Worm (Caenorhabditis elegans) whole organism, late embryonic: ENCODE results near the gene zip-1.
"Not testable (repeated sequence)": the region's sequence is repeated elsewhere in the genome, so short reads cannot be mapped to it uniquely, and the experiment has no call there.

ENCODE experiments used
- C08G9.2 ChIP-seq: sonication (generic microtip); optimal IDR thresholded peaks from 2 replicates; lab custom pipeline; 2016; ENCODE audit warnings: mild to moderate bottlenecking, missing genetic modification characterization, moderate library complexity, missing compliant biosample characterization
- K09A11.1 ChIP-seq: sonication (generic microtip); optimal IDR thresholded peaks from 2 replicates; lab custom pipeline; 2017; ENCODE audit warnings: antibody characterized with exemption, mild to moderate bottlenecking, missing genetic modification characterization, missing compliant biosample characterization; ENCODE audit not compliant: insufficient read depth
- Y22D7AL.16 ChIP-seq: sonication (generic microtip); optimal IDR thresholded peaks from 2 replicates; lab custom pipeline; 2016; ENCODE audit warnings: missing genetic modification characterization, missing compliant biosample characterization
- ama-1 ChIP-seq: fragments of 150-350 bp; optimal IDR thresholded peaks from 2 replicates; lab custom pipeline; 2014
- ceh-18 ChIP-seq: sonication (generic microtip); optimal IDR thresholded peaks from 2 replicates; lab custom pipeline; 2016; ENCODE audit warnings: missing genetic modification characterization, missing compliant biosample characterization
- ceh-19 ChIP-seq: fragments of 200-800 bp; sonication (Bioruptor generic); optimal IDR thresholded peaks from 2 replicates; lab custom pipeline; 2018; ENCODE audit warnings: mild to moderate bottlenecking, missing genetic modification characterization, missing compliant biosample characterization
- ceh-2 ChIP-seq: sonication (generic microtip); optimal IDR thresholded peaks from 2 replicates; lab custom pipeline; 2016; ENCODE audit warnings: missing genotype, missing genetic modification characterization, missing compliant biosample characterization
- ceh-24 ChIP-seq: sonication (generic microtip); optimal IDR thresholded peaks from 2 replicates; lab custom pipeline; 2016; ENCODE audit warnings: mild to moderate bottlenecking, missing genetic modification characterization, missing compliant biosample characterization
- ceh-45 ChIP-seq: fragments of 200-800 bp; sonication (Bioruptor generic); IDR thresholded peaks from 2 replicates; pipeline ENCODE4 v1.3.6; 2022; ENCODE audit warnings: missing genetic modification reagents, missing genetic modification characterization, missing compliant biosample characterization
- ceh-6 ChIP-seq: fragments of 200-800 bp; sonication (Bioruptor generic); optimal IDR thresholded peaks from 2 replicates; lab custom pipeline; 2018; ENCODE audit warnings: mild to moderate bottlenecking, missing genetic modification characterization, missing compliant biosample characterization
- ets-4 ChIP-seq: sonication (generic microtip); optimal IDR thresholded peaks from 2 replicates; lab custom pipeline; 2016; ENCODE audit warnings: missing genetic modification characterization, missing compliant biosample characterization
- fax-1 ChIP-seq: sonication (generic microtip); optimal IDR thresholded peaks from 2 replicates; lab custom pipeline; 2016; ENCODE audit warnings: missing genotype, missing genetic modification characterization, missing compliant biosample characterization
- fkh-10 ChIP-seq: fragments of 150-350 bp; optimal IDR thresholded peaks from 2 replicates; lab custom pipeline; 2014; ENCODE audit warnings: missing biosample characterization, missing genetic modification reagents, missing genetic modification characterization
- hlh-15 ChIP-seq: sonication (generic microtip); optimal IDR thresholded peaks from 2 replicates; lab custom pipeline; 2016; ENCODE audit warnings: missing genetic modification characterization, missing compliant biosample characterization
- mec-3 ChIP-seq: sonication (generic microtip); optimal IDR thresholded peaks from 2 replicates; lab custom pipeline; 2016; ENCODE audit warnings: borderline replicate concordance, missing genetic modification characterization, missing compliant biosample characterization
- nfya-1 ChIP-seq: sonication (generic microtip); optimal IDR thresholded peaks from 2 replicates; lab custom pipeline; 2017; ENCODE audit warnings: missing genetic modification characterization, mild to moderate bottlenecking, missing compliant biosample characterization, antibody characterized with exemption, moderate library complexity
- npax-4 ChIP-seq: sonication (generic microtip); optimal IDR thresholded peaks from 2 replicates; lab custom pipeline; 2016; ENCODE audit warnings: missing genetic modification characterization, missing compliant biosample characterization
- odd-2 ChIP-seq: sonication (generic microtip); optimal IDR thresholded peaks from 2 replicates; lab custom pipeline; 2017; ENCODE audit warnings: antibody characterized with exemption, mild to moderate bottlenecking, missing genetic modification characterization, missing compliant biosample characterization
- pha-2 ChIP-seq: sonication (generic microtip); optimal IDR thresholded peaks from 2 replicates; lab custom pipeline; 2017; ENCODE audit warnings: mild to moderate bottlenecking, missing genetic modification characterization, missing compliant biosample characterization
- pqm-1 ChIP-seq: sonication (generic microtip); optimal IDR thresholded peaks from 2 replicates; lab custom pipeline; 2016; ENCODE audit warnings: missing genetic modification characterization, missing compliant biosample characterization
- sdc-2 ChIP-seq: sonication (generic microtip); optimal IDR thresholded peaks from 2 replicates; lab custom pipeline; 2016; ENCODE audit warnings: missing genotype, missing genetic modification characterization, missing compliant biosample characterization
- tbx-2 ChIP-seq: sonication (generic microtip); optimal IDR thresholded peaks from 2 replicates; lab custom pipeline; 2016; ENCODE audit warnings: missing genetic modification characterization, missing compliant biosample characterization
- unc-42 ChIP-seq: sonication (generic microtip); optimal IDR thresholded peaks from 2 replicates; lab custom pipeline; 2016; ENCODE audit warnings: missing genotype, missing genetic modification characterization, missing compliant biosample characterization

Gene zip-1

ce11 chrIII:12370011-12370506 is 36.5 kb downstream of the zip-1 start, which contains the start of gene rpt-6:
rpt-6 (plus strand) TSS chrIII:12370456.
- TF ChIP-seq ceh-2 (tag; lab: Kevin White, UChicago) (no peak), npax-4 (tag; lab: Kevin White, UChicago) (no peak), nfya-1 (tag; lab: Kevin White, UChicago) (peak; percentile 36), pqm-1 (tag; lab: Kevin White, UChicago) (no peak), unc-42 (tag; lab: Kevin White, UChicago) (no peak), sdc-2 (no peak), ceh-24 (no peak), ceh-45 (GFP tag; lab: Robert Waterston, UW) (no peak), ceh-18 (tag; lab: Kevin White, UChicago) (no peak), C08G9.2 (tag; lab: Kevin White, UChicago) (no peak), K09A11.1 (tag; lab: Kevin White, UChicago) (peak; percentile 30)

DNA sequence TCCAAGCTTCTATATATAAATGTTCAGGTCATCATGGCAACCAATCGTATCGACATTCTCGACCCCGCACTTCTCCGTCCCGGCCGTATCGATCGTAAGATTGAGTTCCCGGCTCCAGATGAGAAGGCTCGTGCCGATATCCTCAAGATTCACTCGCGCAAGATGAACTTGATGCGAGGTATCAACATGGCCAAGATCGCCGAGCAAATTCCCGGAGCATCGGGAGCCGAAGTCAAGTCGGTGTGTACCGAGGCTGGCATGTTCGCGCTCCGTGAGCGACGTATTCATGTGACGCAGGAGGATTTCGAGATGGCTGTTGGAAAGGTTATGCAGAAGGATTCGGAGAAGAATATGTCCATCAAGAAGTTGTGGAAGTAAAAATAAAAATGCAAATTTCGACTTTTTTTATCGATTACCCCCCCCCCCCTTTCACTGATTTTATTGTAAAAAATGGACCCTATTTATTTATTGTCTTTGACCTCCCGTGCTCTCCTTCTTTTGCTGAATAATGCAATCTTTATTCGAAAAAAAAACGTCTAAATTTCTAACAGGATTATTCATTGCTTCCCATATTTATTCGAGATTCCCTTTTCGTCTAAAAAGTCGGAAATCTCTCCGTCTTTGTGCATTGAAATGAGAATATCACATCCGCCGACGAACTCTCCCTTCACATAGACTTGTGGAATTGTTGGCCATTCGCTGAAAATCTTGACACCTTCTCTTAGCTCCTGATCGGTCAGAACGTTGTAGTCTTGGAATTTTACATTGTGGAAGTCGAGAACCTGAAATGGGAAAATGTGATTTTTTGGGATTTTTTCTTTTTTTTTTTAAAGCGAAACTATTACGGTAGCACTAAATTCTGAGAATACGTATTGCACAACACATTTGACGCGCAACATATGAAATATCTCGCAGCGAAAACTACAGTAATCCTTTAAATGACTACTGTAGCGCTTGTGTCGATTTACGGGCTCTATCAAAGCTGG is 38.8 kb downstream of the zip-1 start:
- TF ChIP-seq mec-3 (tag; lab: Kevin White, UChicago): no peak
- no peak for TF ChIP-seq hlh-15 (tag; lab: Kevin White, UChicago)
- TF ChIP-seq fax-1 (tag; lab: Kevin White, UChicago): no peak
- TF ChIP-seq unc-42 (tag; lab: Kevin White, UChicago): no peak

DNA sequence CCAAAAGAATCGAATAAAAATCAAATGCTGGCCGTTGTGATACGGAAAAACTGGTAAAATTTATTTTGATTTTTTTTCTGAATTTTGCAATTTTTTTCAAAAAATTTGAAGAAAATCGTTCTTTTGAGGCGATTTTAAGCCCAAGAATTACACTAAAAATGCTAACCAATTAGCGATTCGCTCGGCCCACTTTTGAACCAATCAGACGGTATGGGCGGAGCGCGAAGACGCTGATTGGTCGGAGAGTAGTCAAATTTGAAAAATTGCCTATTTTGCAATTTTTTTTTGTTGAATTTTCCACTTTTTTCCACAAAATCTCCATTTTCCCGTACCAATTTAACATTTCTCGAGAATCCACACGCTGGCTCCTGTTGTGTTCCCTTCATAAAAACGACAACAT is 39.8 kb downstream of the zip-1 start:
- TF ChIP-seq fkh-10 (GFP tag; lab: Kevin White, UChicago): no peak
- TF ChIP-seq nfya-1 (tag; lab: Kevin White, UChicago): peak; percentile 81

DNA sequence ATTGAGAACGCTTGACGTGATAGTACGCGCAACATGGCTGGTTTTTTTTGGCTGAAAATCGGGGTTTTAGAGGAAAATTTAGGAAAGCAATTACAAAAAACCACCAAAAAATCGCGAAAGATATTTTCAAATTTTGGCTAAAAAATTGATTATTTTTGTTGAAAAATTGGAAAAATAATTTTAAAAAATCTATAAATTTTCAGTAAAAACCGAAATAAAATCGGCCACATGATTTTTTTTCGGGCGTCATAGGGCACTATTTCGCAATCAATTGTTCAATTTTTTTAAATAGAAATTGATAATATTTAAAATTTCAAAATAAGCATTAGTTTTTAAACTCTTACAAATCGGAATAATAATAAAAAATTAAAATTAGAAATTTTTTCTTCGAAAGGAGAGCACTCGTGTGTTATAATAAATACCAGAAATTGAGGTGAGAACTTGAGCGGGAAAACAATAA is 40.3 kb downstream of the zip-1 start, which contains the start of gene glrx-5:
Gene glrx-5, minus strand, starts transcription at position 51 of the 460 bp plus-strand sequence.
- no peak for TF ChIP-seq ceh-19 (GFP tag; lab: Kevin White, UChicago)

DNA sequence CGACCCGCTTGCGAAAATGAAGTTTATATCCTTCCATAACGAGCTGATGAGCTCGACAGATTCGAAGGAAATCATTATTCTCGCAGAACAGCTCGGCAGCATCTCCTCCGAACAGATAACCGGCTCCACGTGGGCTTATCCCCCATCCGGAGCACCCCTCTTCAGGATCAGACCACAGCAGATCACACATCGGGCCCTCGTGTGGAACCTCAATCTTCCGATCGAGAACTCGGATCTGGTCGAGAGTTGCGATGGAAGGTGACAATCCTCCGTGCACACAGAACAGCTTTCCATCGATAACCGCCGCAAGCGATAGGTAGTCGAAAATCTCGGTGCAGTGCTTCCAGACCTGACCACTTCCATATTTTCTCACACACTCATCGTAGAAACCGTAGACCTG is 42.1 kb downstream of the zip-1 start:
- TF ChIP-seq npax-4 (tag; lab: Kevin White, UChicago): no peak

ce11 chrIII:12377198-12377662 is 43.7 kb downstream of the zip-1 start, which contains the start of gene pph-4.2:
pph-4.2 (minus strand) TSS chrIII:12377248.
- TF ChIP-seq ceh-6 (GFP tag; lab: Kevin White, UChicago) (no peak), fax-1 (tag; lab: Kevin White, UChicago) (no peak), ets-4 (tag; lab: Kevin White, UChicago) (no peak), nfya-1 (tag; lab: Kevin White, UChicago) (peak; percentile 9), Y22D7AL.16 (tag; lab: Kevin White, UChicago) (no peak)
- TF ChIP-seq, all 69 proteins: peak for 1

- TF ChIP-seq ama-1 (lab: Kevin White, UChicago); ets-4 (tag; lab: Kevin White, UChicago); pha-2 (tag; lab: Kevin White, UChicago): not testable (repeated sequence)
Observed at ce11 chrIII:12383709-12384108, 50.2 kb downstream of the zip-1 start, which contains the start of gene Y49E10.4. Y49E10.4 (minus strand) TSS chrIII:12383809.

DNA sequence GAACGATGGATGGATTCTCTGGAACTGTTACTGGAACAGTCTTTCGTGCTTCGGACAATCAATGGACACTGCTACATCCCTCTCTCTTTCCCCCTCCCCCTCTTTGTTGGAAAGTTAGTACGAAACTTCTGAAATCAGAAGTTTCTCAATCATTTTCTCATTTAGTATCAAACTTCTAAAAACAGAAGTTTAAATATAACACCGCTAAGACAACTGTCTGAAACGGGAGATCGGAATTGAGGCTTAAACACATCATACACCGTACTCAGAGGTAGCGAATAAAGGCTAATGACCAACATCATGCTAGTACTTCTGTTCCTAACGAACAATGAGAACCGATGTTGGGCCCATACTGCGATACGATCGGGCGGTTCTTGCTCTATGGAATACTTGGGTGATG is 53.1 kb downstream of the zip-1 start, which contains the start of gene Y49E10.30:
Gene Y49E10.30, plus strand, starts transcription at position 301 of the 400 bp plus-strand sequence.
- TF ChIP-seq hlh-15, tbx-2, odd-2 (tag; lab: Kevin White, UChicago): not testable (repeated sequence)
